Worm (Caenorhabditis elegans) whole organism, L4/young adult: ENCODE measurements around the gene clec-79.

Experiments
- W03F9.2 ChIP-seq: fragments of 150-350 bp; optimal IDR thresholded peaks from 2 replicates; lab custom pipeline; 2014; ENCODE audit warnings: missing biosample characterization, missing genetic modification characterization
- him-1 ChIP-seq: sonication (generic microtip); optimal IDR thresholded peaks from 2 replicates; lab custom pipeline; 2016; ENCODE audit warnings: missing genotype, missing genetic modification reagents, missing genetic modification characterization, missing compliant biosample characterization

ce11 chrIV:3962584-3962983 is 10.6 kb upstream of the clec-79 start, which contains the start of gene Y46C8AM.1:
- TF ChIP-seq him-1 (tag; lab: Kevin White, UChicago) = no peak
- no peak for TF ChIP-seq W03F9.2 (tag; lab: Kevin White, UChicago)
